Fruit fly (Drosophila melanogaster) whole organism, embryonic: ENCODE measurements around the gene CG31988.
A peak's percentile ranks its signal among the peaks of the same experiment; 100 is the strongest.

Experiments used
- CG11398 ChIP-seq: fragments of 200-800 bp; sonication (Bioruptor generic); optimal IDR thresholded peaks from 2 replicates; lab custom pipeline; 2016; ENCODE audit warnings: missing biosample characterization, missing genetic modification characterization
- CG12769 ChIP-seq: fragments of 200-800 bp; sonication (Bioruptor generic); optimal IDR thresholded peaks from 2 replicates; lab custom pipeline; 2019; ENCODE audit warnings: missing biosample characterization, mild to moderate bottlenecking, missing genetic modification characterization, moderate library complexity
- CG13894 ChIP-seq: fragments of 200-800 bp; sonication (Bioruptor generic); optimal IDR thresholded peaks from 3 replicates; lab custom pipeline; 2018; ENCODE audit warnings: missing biosample characterization, mild to moderate bottlenecking, missing genetic modification characterization, moderate library complexity
- CG17328 ChIP-seq: fragments of 200-800 bp; sonication (Bioruptor generic); IDR thresholded peaks from 2 replicates; pipeline ENCODE4 v1.3.6; 2022; ENCODE audit warnings: missing biosample characterization, missing genetic modification characterization
- CG17359 ChIP-seq: fragments of 200-800 bp; sonication (Bioruptor generic); optimal IDR thresholded peaks from 3 replicates; lab custom pipeline; 2018; ENCODE audit warnings: missing biosample characterization, mild to moderate bottlenecking, missing genetic modification characterization, moderate library complexity
- CG17385 ChIP-seq: fragments of 200-800 bp; sonication (Bioruptor generic); optimal IDR thresholded peaks from 3 replicates; lab custom pipeline; 2018; ENCODE audit warnings: missing biosample characterization, mild to moderate bottlenecking, missing genetic modification characterization
- CG17612 ChIP-seq: fragments of 200-800 bp; sonication (Bioruptor generic); IDR thresholded peaks from 2 replicates; pipeline ENCODE4 v1.3.6; 2022; ENCODE audit warnings: missing biosample characterization, missing genetic modification characterization
- CG17912 ChIP-seq: fragments of 200-800 bp; sonication (Bioruptor generic); optimal IDR thresholded peaks from 2 replicates; lab custom pipeline; 2018; ENCODE audit warnings: missing biosample characterization, mild to moderate bottlenecking, missing genetic modification characterization
- CG1792 ChIP-seq: fragments of 200-800 bp; sonication (Bioruptor generic); optimal IDR thresholded peaks from 2 replicates; lab custom pipeline; 2016; ENCODE audit warnings: missing biosample characterization, missing genetic modification characterization
- CG2199 ChIP-seq: fragments of 200-800 bp; sonication (Bioruptor generic); IDR thresholded peaks from 3 replicates; pipeline ENCODE4 v1.3.6; 2022; ENCODE audit warnings: missing biosample characterization, missing genetic modification characterization
- CG30403 ChIP-seq: fragments of 200-800 bp; sonication (Bioruptor generic); optimal IDR thresholded peaks from 3 replicates; lab custom pipeline; 2016; ENCODE audit warnings: missing biosample characterization, missing genetic modification characterization
- CG31388 ChIP-seq: fragments of 200-800 bp; sonication (Bioruptor generic); optimal IDR thresholded peaks from 2 replicates; lab custom pipeline; 2016; ENCODE audit warnings: missing biosample characterization, missing genetic modification characterization
- CG3838 ChIP-seq: fragments of 200-800 bp; sonication (Bioruptor generic); optimal IDR thresholded peaks from 3 replicates; lab custom pipeline; 2016; ENCODE audit warnings: missing biosample characterization, missing genetic modification characterization
- CG3995 ChIP-seq: fragments of 200-800 bp; sonication (Bioruptor generic); optimal IDR thresholded peaks from 3 replicates; lab custom pipeline; 2016; ENCODE audit warnings: missing biosample characterization, missing genetic modification characterization
- CG4854 ChIP-seq: fragments of 200-800 bp; sonication (Bioruptor generic); optimal IDR thresholded peaks from 2 replicates; lab custom pipeline; 2016; ENCODE audit warnings: missing biosample characterization, missing genetic modification characterization, inconsistent platforms
- CG7987 ChIP-seq: fragments of 200-800 bp; sonication (Bioruptor generic); optimal IDR thresholded peaks from 2 replicates; lab custom pipeline; 2018; ENCODE audit warnings: missing biosample characterization, mild to moderate bottlenecking, missing genetic modification characterization, moderate library complexity
- CG9437 ChIP-seq: fragments of 200-800 bp; sonication (Bioruptor generic); optimal IDR thresholded peaks from 2 replicates; lab custom pipeline; 2018; ENCODE audit warnings: missing biosample characterization, mild to moderate bottlenecking, missing genetic modification characterization
- Dbx ChIP-seq: fragments of 200-800 bp; sonication (Bioruptor generic); IDR thresholded peaks from 3 replicates; pipeline ENCODE4 v1.3.6; 2022; ENCODE audit warnings: missing biosample characterization, missing genetic modification characterization
- Deaf1 ChIP-seq: fragments of 200-800 bp; optimal IDR thresholded peaks from 3 replicates; lab custom pipeline; 2019; ENCODE audit warnings: missing biosample characterization, mild to moderate bottlenecking, missing genetic modification characterization, moderate library complexity
- Dip3 ChIP-seq: fragments of 200-800 bp; sonication (Bioruptor generic); optimal IDR thresholded peaks from 3 replicates; lab custom pipeline; 2016; ENCODE audit warnings: missing biosample characterization, missing genetic modification characterization
- Drgx ChIP-seq: fragments of 200-800 bp; sonication (Bioruptor generic); IDR thresholded peaks from 2 replicates; pipeline ENCODE4 v1.3.6; 2022; ENCODE audit warnings: missing biosample characterization, missing genetic modification characterization
- E2f2 ChIP-seq: fragments of 200-800 bp; sonication (Bioruptor generic); IDR thresholded peaks from 2 replicates; pipeline ENCODE4 v1.3.6; 2022; ENCODE audit warnings: missing biosample characterization, missing genetic modification characterization
- Ets65A ChIP-seq: fragments of 200-800 bp; sonication (Bioruptor generic); peaks from one replicate; lab custom pipeline; 2016; ENCODE audit warnings: missing biosample characterization, missing genetic modification characterization
- GATAe ChIP-seq: fragments of 200-800 bp; sonication (Bioruptor generic); conservative IDR thresholded peaks from 2 replicates; pipeline ENCODE4 v1.3.6; 2022; ENCODE audit warnings: missing biosample characterization, missing genetic modification characterization
- Hsf ChIP-seq: fragments of 200-800 bp; sonication (Bioruptor generic); optimal IDR thresholded peaks from 3 replicates; lab custom pipeline; 2016; ENCODE audit warnings: missing biosample characterization, missing genetic modification characterization
- Kr ChIP-seq: fragments of 200-800 bp; sonication (Bioruptor generic); optimal IDR thresholded peaks from 2 replicates; lab custom pipeline; 2017; ENCODE audit warnings: missing biosample characterization, mild to moderate bottlenecking, missing genetic modification characterization
- MTF-1 ChIP-seq: fragments of 200-800 bp; sonication (Bioruptor generic); optimal IDR thresholded peaks from 2 replicates; lab custom pipeline; 2018; ENCODE audit warnings: missing biosample characterization, mild to moderate bottlenecking, missing genetic modification characterization, borderline replicate concordance
- Med ChIP-seq: fragments of 200-800 bp; sonication (Bioruptor generic); peaks from one replicate; lab custom pipeline; 2016; ENCODE audit warnings: missing biosample characterization, missing genetic modification characterization, mild to moderate bottlenecking, inconsistent platforms, moderate library complexity
- Mes4 ChIP-seq: fragments of 200-800 bp; sonication (Bioruptor generic); optimal IDR thresholded peaks from 2 replicates; lab custom pipeline; 2016; ENCODE audit warnings: missing biosample characterization, missing genetic modification characterization
- Nf-YC ChIP-seq: fragments of 200-800 bp; optimal IDR thresholded peaks from 3 replicates; lab custom pipeline; 2019; ENCODE audit warnings: missing biosample characterization, mild to moderate bottlenecking, missing genetic modification characterization, moderate library complexity
- Opbp ChIP-seq: fragments of 200-800 bp; sonication (Bioruptor generic); IDR thresholded peaks from 3 replicates; pipeline ENCODE4 v1.3.6; 2022; ENCODE audit warnings: missing biosample characterization, missing genetic modification characterization; ENCODE audit not compliant: partially characterized antibody
- Ravus ChIP-seq: fragments of 200-800 bp; sonication (Bioruptor generic); IDR thresholded peaks from 2 replicates; pipeline ENCODE4 v1.3.6; 2022; ENCODE audit warnings: missing biosample characterization, missing genetic modification characterization
- Rfx ChIP-seq: fragments of 200-800 bp; sonication (Bioruptor generic); IDR thresholded peaks from 2 replicates; pipeline ENCODE4 v1.3.6; 2022; ENCODE audit warnings: missing biosample characterization, missing genetic modification characterization
- Usf ChIP-seq: fragments of 200-800 bp; sonication (Bioruptor generic); optimal IDR thresholded peaks from 2 replicates; lab custom pipeline; 2017; ENCODE audit warnings: missing genotype, missing biosample characterization, missing genetic modification characterization
- Vsx1 ChIP-seq: fragments of 200-800 bp; sonication (Bioruptor generic); optimal IDR thresholded peaks from 2 replicates; lab custom pipeline; 2017; ENCODE audit warnings: missing biosample characterization, mild to moderate bottlenecking, missing genetic modification characterization, missing genetic modification reagents
- abd-A ChIP-seq: fragments of 200-800 bp; sonication (Bioruptor generic); optimal IDR thresholded peaks from 3 replicates; lab custom pipeline; 2019; ENCODE audit warnings: missing biosample characterization, mild to moderate bottlenecking, missing genetic modification characterization, moderate library complexity
- chm ChIP-seq: fragments of 200-800 bp; sonication (Bioruptor generic); IDR thresholded peaks from 2 replicates; pipeline ENCODE4 v1.3.6; 2022; ENCODE audit warnings: missing biosample characterization, missing genetic modification characterization
- esg ChIP-seq: fragments of 200-800 bp; sonication (Bioruptor generic); conservative IDR thresholded peaks from 2 replicates; pipeline ENCODE4 v1.3.6; 2022; ENCODE audit warnings: missing biosample characterization, missing genetic modification characterization
- gce ChIP-seq: fragments of 200-800 bp; sonication (Bioruptor generic); IDR thresholded peaks from 3 replicates; pipeline ENCODE4 v1.3.6; 2022; ENCODE audit warnings: missing biosample characterization, missing genetic modification characterization
- hth ChIP-seq: fragments of >200 bp; optimal IDR thresholded peaks from 2 replicates; lab custom pipeline; 2017; ENCODE audit warnings: inconsistent platforms
- onecut ChIP-seq: fragments of 200-800 bp; sonication (Bioruptor generic); IDR thresholded peaks from 2 replicates; pipeline ENCODE4 v1.3.6; 2022; ENCODE audit warnings: missing biosample characterization, missing genetic modification characterization
- org-1 ChIP-seq: fragments of 200-800 bp; sonication (Bioruptor generic); optimal IDR thresholded peaks from 2 replicates; lab custom pipeline; 2017; ENCODE audit warnings: missing biosample characterization, missing genetic modification characterization
- phol ChIP-seq: fragments of 200-800 bp; sonication (Bioruptor generic); optimal IDR thresholded peaks from 3 replicates; lab custom pipeline; 2018; ENCODE audit warnings: missing biosample characterization, mild to moderate bottlenecking, missing genetic modification characterization, moderate library complexity
- psq ChIP-seq: fragments of 200-800 bp; sonication (Bioruptor generic); optimal IDR thresholded peaks from 2 replicates; lab custom pipeline; 2017; ENCODE audit warnings: missing biosample characterization, missing genetic modification characterization
- sens ChIP-seq: fragments of 200-800 bp; sonication (Bioruptor generic); peaks from one replicate; lab custom pipeline; 2016; ENCODE audit warnings: missing biosample characterization, missing genetic modification characterization
- sob ChIP-seq: fragments of 200-800 bp; sonication (Bioruptor generic); IDR thresholded peaks from 2 replicates; pipeline ENCODE4 v1.3.6; 2022; ENCODE audit warnings: missing biosample characterization, missing genetic modification characterization
- sqz ChIP-seq: fragments of 200-800 bp; sonication (Bioruptor generic); optimal IDR thresholded peaks from 3 replicates; lab custom pipeline; 2018; ENCODE audit warnings: missing biosample characterization, mild to moderate bottlenecking, missing genetic modification characterization
- z ChIP-seq: fragments of 200-800 bp; sonication (Bioruptor generic); IDR thresholded peaks from 3 replicates; pipeline ENCODE4 v1.3.6; 2022; ENCODE audit warnings: missing biosample characterization, missing genetic modification characterization
- zfh1 ChIP-seq: fragments of 200-800 bp; sonication (Bioruptor generic); IDR thresholded peaks from 3 replicates; pipeline ENCODE4 v1.3.6; 2022; ENCODE audit warnings: missing biosample characterization, missing genetic modification characterization

Gene CG31988

dm6 chr2L:21250519-21251336 is 48.1 kb upstream of the CG31988 start (continued):
- TF ChIP-seq Dip3 = no peak
- no peak; the same call in 1 of the 2 replicates for TF ChIP-seq Rfx
- 0 out of 2 replicates have a peak, but pooled peaks have one; percentile 48 for TF ChIP-seq chm
- TF ChIP-seq CG11398 (GFP tag; lab: Kevin White, UChicago) = no peak
- TF ChIP-seq phol (tag; lab: Kevin White, UChicago) = no peak
- peak; percentile 59 for TF ChIP-seq Nf-YC (tag; lab: Kevin White, UChicago)
- no peak for TF ChIP-seq Mes4 (GFP tag; lab: Kevin White, UChicago)
- TF ChIP-seq Hsf (GFP tag; lab: Kevin White, UChicago) = no peak
- no peak for TF ChIP-seq CG4854 (GFP tag; lab: Kevin White, UChicago)
- TF ChIP-seq onecut (GFP tag; lab: Robert Waterston, UW) = no peak
- TF ChIP-seq hth (lab: Kevin White, UChicago) = no peak
- no peak; the same call in 2 of the 3 replicates for TF ChIP-seq Dbx (GFP tag; lab: Robert Waterston, UW)
- no peak for TF ChIP-seq GATAe (GFP tag; lab: Robert Waterston, UW)
- no peak for TF ChIP-seq CG9437 (GFP tag; lab: Kevin White, UChicago)
- TF ChIP-seq zfh1 (GFP tag; lab: Robert Waterston, UW) = no peak
- TF ChIP-seq, all 482 proteins: peak for 81

- peak; percentile 72; the same call in 1 of the 3 replicates for TF ChIP-seq CG2199 (GFP tag; lab: Robert Waterston, UW)
- no peak for TF ChIP-seq Usf (GFP tag; lab: Kevin White, UChicago)
- TF ChIP-seq Deaf1 (tag; lab: Kevin White, UChicago) = peak; percentile 7
- peak; percentile 68 for TF ChIP-seq Ets65A (GFP tag; lab: Kevin White, UChicago)
Measured at dm6 chr2L:21248877-21249276, 46.3 kb upstream of the CG31988 start.

DNA sequence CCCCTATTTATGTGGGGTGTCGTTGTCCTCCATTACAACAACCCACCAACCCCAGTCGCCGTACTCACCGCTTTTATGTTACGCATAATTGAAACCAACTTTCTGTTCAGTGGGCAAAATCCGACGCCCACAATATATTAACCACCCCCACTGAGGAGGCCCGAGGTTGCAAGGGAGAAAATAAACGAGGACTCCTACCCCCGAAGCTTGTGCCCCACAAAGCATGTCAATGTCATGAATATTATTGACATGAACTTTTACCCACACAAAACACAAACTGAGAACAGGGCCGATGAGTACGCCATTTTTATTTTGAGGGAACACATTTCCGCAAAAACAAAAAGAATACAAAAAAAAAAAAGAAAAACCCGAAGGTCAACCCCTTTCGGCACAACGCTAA is 45.4 kb upstream of the CG31988 start:
- peak; percentile 72 for TF ChIP-seq abd-A (tag; lab: Kevin White, UChicago)
- TF ChIP-seq CG17912 (GFP tag; lab: Kevin White, UChicago) = no peak
- no peak for TF ChIP-seq CG1792
- TF ChIP-seq CG12769 = no peak
- TF ChIP-seq z = no peak
- no peak for TF ChIP-seq Vsx1 (GFP tag; lab: Kevin White, UChicago)
- TF ChIP-seq Opbp = no peak
- no peak for TF ChIP-seq Ravus
- no peak for TF ChIP-seq MTF-1 (GFP tag; lab: Kevin White, UChicago)
- peak; percentile 62 for TF ChIP-seq Deaf1 (tag; lab: Kevin White, UChicago)
- TF ChIP-seq sqz (GFP tag; lab: Kevin White, UChicago) = peak; percentile 54
- TF ChIP-seq esg = no peak
- no peak for TF ChIP-seq Drgx
- TF ChIP-seq CG13894 (tag; lab: Kevin White, UChicago) = peak; percentile 32
- no peak for TF ChIP-seq CG3995 (GFP tag; lab: Kevin White, UChicago)

DNA sequence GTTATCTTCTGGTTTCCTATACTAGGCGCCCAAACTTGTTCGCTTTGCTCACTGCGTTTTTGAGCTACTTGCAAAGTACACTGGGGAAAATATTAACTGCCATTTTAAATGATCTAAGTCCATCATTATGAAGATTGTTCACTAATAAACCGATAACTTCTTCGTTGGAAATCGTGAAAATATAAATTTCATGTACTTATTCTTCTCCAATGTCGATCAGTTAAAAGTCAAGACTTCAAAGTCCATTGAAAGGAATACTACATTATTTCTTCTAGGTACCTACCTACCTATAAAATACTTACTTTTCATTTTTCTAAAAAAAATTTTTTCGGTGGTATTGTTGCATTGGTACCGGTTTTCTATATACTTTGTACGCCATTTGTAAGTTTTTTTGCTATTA is 44.1 kb upstream of the CG31988 start:
- peak; percentile 23 for TF ChIP-seq sens
- TF ChIP-seq Med (GFP tag; lab: Kevin White, UChicago) = peak; percentile 25
- no peak for TF ChIP-seq CG17385
- TF ChIP-seq CG3838 (GFP tag; lab: Kevin White, UChicago) = no peak
- no peak for TF ChIP-seq gce (GFP tag; lab: Robert Waterston, UW)
- no peak for TF ChIP-seq CG31388
- TF ChIP-seq CG17359 (tag; lab: Kevin White, UChicago) = no peak
- no peak for TF ChIP-seq psq (GFP tag; lab: Kevin White, UChicago)
- TF ChIP-seq E2f2 (GFP tag; lab: Robert Waterston, UW) = no peak
- TF ChIP-seq CG30403 (GFP tag; lab: Kevin White, UChicago) = no peak
- TF ChIP-seq Kr (GFP tag; lab: Kevin White, UChicago) = no peak
- TF ChIP-seq CG17328 (GFP tag; lab: Robert Waterston, UW) = no peak
- TF ChIP-seq CG7987 (GFP tag; lab: Kevin White, UChicago) = no peak
- no peak for TF ChIP-seq org-1 (GFP tag; lab: Kevin White, UChicago)
- no peak for TF ChIP-seq sob
- TF ChIP-seq CG17612 = no peak
